Worm (Caenorhabditis elegans): ENCODE measurements around the gene C25E10.16.

- TF ChIP-seq hnd-1 (tag; optimal IDR thresholded peaks at IDR 0.05) = no peak
- TF ChIP-seq ama-1 (optimal IDR thresholded peaks at IDR 0.05) = no peak
- TF ChIP-seq ets-7 (tag; optimal IDR thresholded peaks at IDR 0.05) = no peak
- no peak for TF ChIP-seq F13C5.2 (tag; optimal IDR thresholded peaks at IDR 0.05)
- TF ChIP-seq hmg-4 (GFP tag; optimal IDR thresholded peaks at IDR 0.05) = no peak
- TF ChIP-seq ceh-36 (tag; optimal IDR thresholded peaks at IDR 0.05) = no peak
- no peak for TF ChIP-seq B0310.2 (tag; optimal IDR thresholded peaks at IDR 0.05)
- no peak for TF ChIP-seq pes-1 (GFP tag; IDR thresholded peaks at IDR 0.05)
- TF ChIP-seq tra-4 (tag; optimal IDR thresholded peaks at IDR 0.05) = no peak
- TF ChIP-seq tbx-37 (GFP tag; conservative IDR thresholded peaks at IDR 0.05) = no peak
- TF ChIP-seq flt-1 (GFP tag; IDR thresholded peaks at IDR 0.05) = no peak
- TF ChIP-seq ceh-13 (GFP tag; optimal IDR thresholded peaks at IDR 0.05) = no peak
- TF ChIP-seq sea-1 (GFP tag; conservative IDR thresholded peaks at IDR 0.05) = no peak
- no peak for TF ChIP-seq aly-1 (tag; optimal IDR thresholded peaks at IDR 0.05)
Measured at ce11 chrV:9054771-9055170, 4.6 kb downstream of the C25E10.16 start, which contains the start of gene swm-1.
